Worm (Caenorhabditis elegans) whole organism, L1 larva: ENCODE measurements around the gene lsm-5.

Source experiments
- egl-27 ChIP-seq, 2 experiments: fragments of 150-350 bp in 1 of 2; sonication (generic microtip); optimal IDR thresholded peaks; 3 replicates each; lab custom pipeline; 2017 to 2018; ENCODE audit warnings: missing biosample characterization in 2 of 2, missing genetic modification characterization in 2 of 2, missing genetic modification reagents in 2 of 2
- lin-13 ChIP-seq: fragments of 150-350 bp; optimal IDR thresholded peaks from 2 replicates; lab custom pipeline; 2014; ENCODE audit warnings: missing biosample characterization, missing genetic modification reagents, missing genetic modification characterization
- nhr-237 ChIP-seq: fragments of 150-350 bp; optimal IDR thresholded peaks from 2 replicates; lab custom pipeline; 2014; ENCODE audit warnings: missing biosample characterization, missing genetic modification characterization
- nhr-77 ChIP-seq: fragments of 150-350 bp; optimal IDR thresholded peaks from 2 replicates; lab custom pipeline; 2014; ENCODE audit warnings: missing biosample characterization, missing genetic modification characterization
- tbx-2 ChIP-seq: sonication (generic microtip); optimal IDR thresholded peaks from 2 replicates; lab custom pipeline; 2016; ENCODE audit warnings: missing genetic modification characterization, missing compliant biosample characterization
- ztf-11 ChIP-seq, 2 experiments: sonication (generic microtip); optimal IDR thresholded peaks; 2 replicates each; lab custom pipeline; 2016 to 2017; ENCODE audit warnings: missing genetic modification characterization in 2 of 2, missing biosample characterization in 1 of 2, missing compliant biosample characterization in 1 of 2

- no peak for TF ChIP-seq ztf-11 (tag; optimal IDR thresholded peaks at IDR 0.05; lab: Kevin White, UChicago)
- no peak for TF ChIP-seq nhr-77 (tag; lab: Kevin White, UChicago)
- no peak for TF ChIP-seq lin-13 (GFP tag; lab: Kevin White, UChicago)
- no peak for TF ChIP-seq egl-27 (tag; optimal IDR thresholded peaks at IDR 0.05; lab: Kevin White, UChicago)
- no peak for TF ChIP-seq tbx-2
- TF ChIP-seq nhr-237 = no peak
These were observed 37.1 kb upstream of the lsm-5 start, which contains the start of gene F21A3.11 for ce11 chrV:15533096-15533495.
